Worm (Caenorhabditis elegans) whole organism, L4 larva: Measurements from ENCODE around the gene F07F6.4.

Experiments used
- F37D6.2 ChIP-seq: sonication (generic microtip); optimal IDR thresholded peaks from 2 replicates; lab custom pipeline; 2016; ENCODE audit warnings: mild to moderate bottlenecking, missing genetic modification characterization, missing compliant biosample characterization
- F49E8.2 ChIP-seq: sonication (generic microtip); optimal IDR thresholded peaks from 2 replicates; lab custom pipeline; 2016; ENCODE audit warnings: missing compliant biosample characterization, mild to moderate bottlenecking, missing genetic modification characterization, borderline replicate concordance
- R02D3.7 ChIP-seq: fragments of 150-350 bp; sonication (generic microtip); optimal IDR thresholded peaks from 3 replicates; lab custom pipeline; 2014; ENCODE audit warnings: missing biosample characterization, missing genetic modification characterization
- T20F7.1 ChIP-seq: fragments of 200-800 bp; sonication (Bioruptor generic); optimal IDR thresholded peaks from 2 replicates; lab custom pipeline; 2018; ENCODE audit warnings: mild to moderate bottlenecking, missing genetic modification characterization, missing compliant biosample characterization
- aha-1 ChIP-seq: fragments of 150-350 bp; peaks from one replicate; lab custom pipeline; 2014; ENCODE audit warnings: missing biosample characterization, missing genetic modification characterization
- aly-2 ChIP-seq: sonication (generic microtip); optimal IDR thresholded peaks from 2 replicates; lab custom pipeline; 2018; ENCODE audit warnings: missing biosample characterization, missing genetic modification characterization
- ceh-20 ChIP-seq: fragments of 200-800 bp; sonication (Bioruptor generic); IDR thresholded peaks from 2 replicates; pipeline ENCODE4 v1.3.6; 2022; ENCODE audit warnings: missing genetic modification reagents, missing genetic modification characterization, missing compliant biosample characterization
- ceh-32 ChIP-seq: sonication (generic microtip); optimal IDR thresholded peaks from 2 replicates; lab custom pipeline; 2016; ENCODE audit warnings: mild to moderate bottlenecking, missing genetic modification characterization, missing compliant biosample characterization; ENCODE audit not compliant: poor library complexity
- cey-2 ChIP-seq: sonication (generic microtip); optimal IDR thresholded peaks from 3 replicates; lab custom pipeline; 2017; ENCODE audit warnings: missing genetic modification characterization, mild to moderate bottlenecking, missing compliant biosample characterization, antibody characterized with exemption, borderline replicate concordance; ENCODE audit not compliant: insufficient read depth
- ctbp-1 ChIP-seq: fragments of 200-800 bp; sonication (Bioruptor generic); IDR thresholded peaks from 2 replicates; pipeline ENCODE4 v1.3.6; 2022; ENCODE audit warnings: missing genetic modification reagents, missing genetic modification characterization, missing compliant biosample characterization
- daf-19 ChIP-seq: fragments of 200-800 bp; sonication (Bioruptor generic); conservative IDR thresholded peaks from 2 replicates; pipeline ENCODE4 v1.3.6; 2022; ENCODE audit warnings: missing genetic modification characterization, missing compliant biosample characterization
- dmd-6 ChIP-seq: fragments of 200-800 bp; sonication (Bioruptor generic); IDR thresholded peaks from 2 replicates; pipeline ENCODE4 v1.3.6; 2022; ENCODE audit warnings: missing genetic modification reagents, missing genetic modification characterization, missing compliant biosample characterization
- dve-1 ChIP-seq: sonication (generic microtip); optimal IDR thresholded peaks from 2 replicates; lab custom pipeline; 2017; ENCODE audit warnings: antibody characterized with exemption, mild to moderate bottlenecking, missing genetic modification characterization, missing compliant biosample characterization; ENCODE audit not compliant: insufficient read depth
- lin-15B ChIP-seq: fragments of 150-350 bp; sonication (generic microtip); optimal IDR thresholded peaks from 3 replicates; lab custom pipeline; 2014; ENCODE audit warnings: missing biosample characterization, missing genetic modification characterization
- lin-38 ChIP-seq: fragments of 200-800 bp; sonication (Bioruptor generic); IDR thresholded peaks from 2 replicates; pipeline ENCODE4 v1.3.6; 2022; ENCODE audit warnings: missing genetic modification reagents, missing genetic modification characterization, missing compliant biosample characterization
- lsy-2 ChIP-seq, 2 experiments: fragments of 150-350 bp in 1 of 2; sonication (generic microtip) in 1 of 2; optimal IDR thresholded peaks; 2 replicates each; lab custom pipeline; 2014 to 2017; ENCODE audit warnings: missing biosample characterization in 2 of 2, missing genetic modification characterization in 2 of 2
- madf-9 ChIP-seq: fragments of 200-800 bp; sonication (Bioruptor generic); conservative IDR thresholded peaks from 2 replicates; pipeline ENCODE4 v1.3.6; 2022; ENCODE audit warnings: missing genetic modification reagents, missing genetic modification characterization, missing compliant biosample characterization
- mes-2 ChIP-seq: sonication (generic microtip); optimal IDR thresholded peaks from 2 replicates; lab custom pipeline; 2016; ENCODE audit warnings: missing genotype, mild to moderate bottlenecking, missing genetic modification characterization, missing compliant biosample characterization; ENCODE audit not compliant: poor library complexity, severe bottlenecking
- mxl-2 ChIP-seq: fragments of 200-800 bp; sonication (Bioruptor generic); conservative IDR thresholded peaks from 2 replicates; pipeline ENCODE4 v1.3.6; 2022; ENCODE audit warnings: missing genetic modification reagents, missing genetic modification characterization, missing compliant biosample characterization
- nhr-102 ChIP-seq: sonication (generic microtip); optimal IDR thresholded peaks from 2 replicates; lab custom pipeline; 2016; ENCODE audit warnings: mild to moderate bottlenecking, missing genetic modification characterization, moderate library complexity, missing compliant biosample characterization
- nhr-11 ChIP-seq: fragments of 150-350 bp; optimal IDR thresholded peaks from 2 replicates; lab custom pipeline; 2014; ENCODE audit warnings: missing biosample characterization, missing genetic modification characterization
- nhr-237 ChIP-seq: sonication (generic microtip); optimal IDR thresholded peaks from 2 replicates; lab custom pipeline; 2017; ENCODE audit warnings: missing biosample characterization, missing genetic modification characterization
- nhr-25 ChIP-seq: sonication (generic microtip); optimal IDR thresholded peaks from 2 replicates; lab custom pipeline; 2017; ENCODE audit warnings: missing genetic modification characterization, mild to moderate bottlenecking, missing compliant biosample characterization, antibody characterized with exemption, moderate library complexity, borderline replicate concordance; ENCODE audit not compliant: insufficient read depth
- nhr-28 ChIP-seq: fragments of 150-350 bp; optimal IDR thresholded peaks from 2 replicates; lab custom pipeline; 2014; ENCODE audit warnings: missing biosample characterization, missing genetic modification characterization
- nhr-42 ChIP-seq: fragments of 200-800 bp; sonication (Bioruptor generic); IDR thresholded peaks from 2 replicates; pipeline ENCODE4 v1.3.6; 2022; ENCODE audit warnings: missing genetic modification characterization, missing compliant biosample characterization
- nhr-48 ChIP-seq: sonication (generic microtip); optimal IDR thresholded peaks from 2 replicates; lab custom pipeline; 2016; ENCODE audit warnings: mild to moderate bottlenecking, missing genetic modification characterization, missing compliant biosample characterization
- nhr-6 ChIP-seq: fragments of 150-350 bp; optimal IDR thresholded peaks from 2 replicates; lab custom pipeline; 2014; ENCODE audit warnings: missing biosample characterization, missing genetic modification characterization
- nhr-76 ChIP-seq: fragments of 150-350 bp; optimal IDR thresholded peaks from 2 replicates; lab custom pipeline; 2014; ENCODE audit warnings: missing biosample characterization, missing genetic modification characterization
- nhr-77 ChIP-seq: fragments of 150-350 bp; optimal IDR thresholded peaks from 2 replicates; lab custom pipeline; 2014; ENCODE audit warnings: missing biosample characterization, missing genetic modification characterization
- php-3 ChIP-seq: fragments of 200-800 bp; sonication (Bioruptor generic); IDR thresholded peaks from 2 replicates; pipeline ENCODE4 v1.3.6; 2022; ENCODE audit warnings: missing genetic modification reagents, missing genetic modification characterization, missing compliant biosample characterization
- sdz-12 ChIP-seq: fragments of 200-800 bp; sonication (Bioruptor generic); optimal IDR thresholded peaks from 2 replicates; lab custom pipeline; 2018; ENCODE audit warnings: mild to moderate bottlenecking, missing genetic modification characterization, missing compliant biosample characterization
- set-16 ChIP-seq: fragments of 200-800 bp; sonication (Bioruptor generic); IDR thresholded peaks from 2 replicates; pipeline ENCODE4 v1.3.6; 2022; ENCODE audit warnings: missing genetic modification reagents, missing genetic modification characterization, missing compliant biosample characterization
- snpc-1.2 ChIP-seq: fragments of 200-800 bp; sonication (Bioruptor generic); IDR thresholded peaks from 2 replicates; pipeline ENCODE4 v1.3.6; 2022; ENCODE audit warnings: missing genetic modification reagents, missing genetic modification characterization, missing compliant biosample characterization
- snpc-4 ChIP-seq: fragments of 150-350 bp; optimal IDR thresholded peaks from 2 replicates; lab custom pipeline; 2014; ENCODE audit warnings: missing biosample characterization, missing genetic modification characterization
- tra-1 ChIP-seq: fragments of 200-800 bp; sonication (Bioruptor generic); IDR thresholded peaks from 2 replicates; pipeline ENCODE4 v1.3.6; 2022; ENCODE audit warnings: missing genetic modification reagents, missing genetic modification characterization, missing compliant biosample characterization
- unc-130 ChIP-seq: sonication (generic microtip); optimal IDR thresholded peaks from 2 replicates; lab custom pipeline; 2016; ENCODE audit warnings: missing genetic modification reagents, missing genetic modification characterization, missing compliant biosample characterization
- unc-62 ChIP-seq, 3 experiments: fragments of 150-350 bp in 1 of 3; sonication (generic microtip); optimal IDR thresholded peaks in 2 of 3; peaks in 1 of 3; 1 replicate in 1 of 3; 2 replicates in 2 of 3; lab custom pipeline; 2014 to 2017; ENCODE audit warnings: missing biosample characterization in 3 of 3, missing genetic modification characterization in 3 of 3, missing genetic modification reagents in 3 of 3, missing genotype in 1 of 3
- zag-1 ChIP-seq: fragments of 150-350 bp; optimal IDR thresholded peaks from 2 replicates; lab custom pipeline; 2014; ENCODE audit warnings: missing biosample characterization, missing genetic modification characterization

The F07F6.4 gene

DNA sequence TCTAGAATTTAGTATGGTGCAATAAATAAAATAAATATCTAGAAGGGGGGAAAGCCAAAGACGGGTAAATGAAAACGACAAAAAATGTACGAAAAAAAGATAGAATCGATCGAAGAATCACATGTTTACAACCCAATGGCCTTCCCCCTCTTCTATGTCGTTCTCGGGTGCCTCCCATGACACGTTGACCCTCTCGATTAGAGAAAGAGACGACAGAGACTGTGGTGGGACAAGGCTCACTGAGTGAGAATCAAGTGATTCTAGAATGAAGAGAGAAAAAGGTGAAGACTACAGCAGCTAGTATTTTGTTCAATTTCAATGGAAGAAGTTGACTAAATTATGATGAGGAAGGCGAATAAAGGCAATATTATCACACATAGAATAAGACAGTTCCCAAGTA lies 3.3 kb downstream of the F07F6.4 start (continued):
- no peak for TF ChIP-seq tra-1 (GFP tag; lab: Robert Waterston, UW)
- TF ChIP-seq dmd-6 (GFP tag; lab: Robert Waterston, UW): peak; percentile 38; the same call in 1 of the 2 replicates
- peak in 1 of 2 experiments; percentile 51 for TF ChIP-seq unc-62 (GFP tag; optimal IDR thresholded peaks at IDR 0.05 in 1 of 2; lab: Kevin White, UChicago)
- TF ChIP-seq unc-62 (tag; optimal IDR thresholded peaks at IDR 0.05; lab: Kevin White, UChicago): no peak
- TF ChIP-seq nhr-77: peak; percentile 63
- TF ChIP-seq lsy-2 (tag; optimal IDR thresholded peaks at IDR 0.05; lab: Kevin White, UChicago): peak in 1 of 2 experiments; percentile 69
- TF ChIP-seq nhr-6 (tag; lab: Kevin White, UChicago): peak; percentile 56
- 0 out of 2 replicates have a peak, but pooled peaks have one; percentile 9 for TF ChIP-seq lin-38
- no peak for TF ChIP-seq nhr-237 (tag; lab: Kevin White, UChicago)
- no peak for TF ChIP-seq set-16 (GFP tag; lab: Robert Waterston, UW)

DNA sequence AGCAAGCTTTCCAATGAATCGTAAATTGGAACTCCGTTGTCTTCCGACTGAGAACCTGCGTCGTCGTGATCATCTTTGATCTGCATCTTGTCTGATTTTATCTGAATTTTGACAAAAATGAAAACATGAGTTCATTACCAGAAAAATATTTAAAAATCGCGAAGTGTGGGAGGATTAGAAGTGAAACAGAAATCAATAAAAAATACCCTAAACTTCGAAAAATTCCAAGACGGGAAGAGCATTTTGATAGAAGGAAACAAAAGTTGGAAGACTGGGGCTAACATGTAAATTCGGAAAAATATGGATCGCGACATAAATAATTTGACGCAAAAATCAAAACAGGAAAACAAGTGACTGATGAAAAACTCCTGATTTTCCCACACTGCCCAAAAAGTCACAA lies 3.7 kb downstream of the F07F6.4 start, which contains the start of gene F07F6.8:
TSS of gene F07F6.8 (minus strand) at position 101 of the 400 bp plus-strand sequence.
- TF ChIP-seq madf-9 (GFP tag; lab: Robert Waterston, UW) (no peak), aha-1 (tag; lab: Kevin White, UChicago) (peak; percentile 31), php-3 (GFP tag; lab: Robert Waterston, UW) (no peak)

ce11 chrII:5423832-5424231 lies 5.5 kb downstream of the F07F6.4 start, which contains the start of gene F07F6.7:
Gene F07F6.7 (minus strand): TSS chrII:5423858.
- TF ChIP-seq nhr-102 (tag; lab: Kevin White, UChicago) (no peak), mes-2 (tag; lab: Kevin White, UChicago) (no peak), ceh-20 (GFP tag; lab: Robert Waterston, UW) (no peak), ceh-32 (tag; lab: Kevin White, UChicago) (no peak), php-3 (GFP tag; lab: Robert Waterston, UW) (no peak), snpc-4 (no peak), dve-1 (tag; lab: Kevin White, UChicago) (peak; percentile 14), nhr-76 (tag; lab: Kevin White, UChicago) (no peak), cey-2 (tag; lab: Kevin White, UChicago) (no peak), daf-19 (no peak), unc-62 (GFP tag; optimal IDR thresholded peaks at IDR 0.05 in 1 of 2; lab: Kevin White, UChicago) (peak in 1 of 2 experiments; percentile 18), unc-62 (tag; optimal IDR thresholded peaks at IDR 0.05; lab: Kevin White, UChicago) (no peak), zag-1 (tag; lab: Kevin White, UChicago) (no peak), nhr-28 (tag; lab: Kevin White, UChicago) (no peak), T20F7.1 (GFP tag; lab: Kevin White, UChicago) (peak; percentile 30), nhr-237 (tag; lab: Kevin White, UChicago) (no peak), snpc-1.2 (GFP tag; lab: Robert Waterston, UW) (no peak), mxl-2 (no peak), nhr-11 (tag; lab: Kevin White, UChicago) (no peak), unc-130 (GFP tag; lab: Kevin White, UChicago) (no peak), nhr-25 (tag; lab: Kevin White, UChicago) (peak; percentile 13), nhr-48 (tag; lab: Kevin White, UChicago) (no peak), lin-38 (peak; percentile 27; the same call in 1 of the 2 replicates), R02D3.7 (no peak), F37D6.2 (tag; lab: Kevin White, UChicago) (no peak), nhr-42 (no peak), nhr-6 (tag; lab: Kevin White, UChicago) (no peak), F49E8.2 (tag; lab: Kevin White, UChicago) (no peak), set-16 (GFP tag; lab: Robert Waterston, UW) (no peak), aly-2 (tag; lab: Kevin White, UChicago) (no peak), sdz-12 (GFP tag; lab: Kevin White, UChicago) (no peak), ctbp-1 (GFP tag; lab: Robert Waterston, UW) (no peak), lsy-2 (tag; optimal IDR thresholded peaks at IDR 0.05; lab: Kevin White, UChicago) (peak in 1 of 2 experiments; percentile 50), lin-15B (tag; lab: Kevin White, UChicago) (no peak), madf-9 (GFP tag; lab: Robert Waterston, UW) (no peak)
